Fruit fly (Drosophila melanogaster) whole organism, embryonic: Measurements from ENCODE around the gene CG15818.

Experiments
- CG10431 ChIP-seq: fragments of 200-800 bp; sonication (Bioruptor generic); optimal IDR thresholded peaks from 3 replicates; lab custom pipeline; 2018; ENCODE audit warnings: missing biosample characterization, mild to moderate bottlenecking, missing genetic modification characterization
- CG10462 ChIP-seq: fragments of 200-800 bp; sonication (Bioruptor generic); optimal IDR thresholded peaks from 2 replicates; lab custom pipeline; 2016; ENCODE audit warnings: missing biosample characterization, missing genetic modification characterization
- CG10543 ChIP-seq: fragments of 200-800 bp; sonication (Bioruptor generic); optimal IDR thresholded peaks from 3 replicates; lab custom pipeline; 2017; ENCODE audit warnings: missing biosample characterization, mild to moderate bottlenecking, missing genetic modification characterization, moderate library complexity
- CG11504 ChIP-seq: fragments of 200-800 bp; sonication (Bioruptor generic); optimal IDR thresholded peaks from 3 replicates; lab custom pipeline; 2019; ENCODE audit warnings: missing biosample characterization, mild to moderate bottlenecking, missing genetic modification characterization, moderate library complexity
- CG11695 ChIP-seq: fragments of 200-800 bp; sonication (Bioruptor generic); IDR thresholded peaks from 3 replicates; pipeline ENCODE4 v1.3.6; 2022; ENCODE audit warnings: missing biosample characterization, missing genetic modification characterization
- CG12071 ChIP-seq: fragments of 200-800 bp; sonication (Bioruptor generic); optimal IDR thresholded peaks from 3 replicates; lab custom pipeline; 2018; ENCODE audit warnings: missing biosample characterization, mild to moderate bottlenecking, missing genetic modification characterization
- CG12299 ChIP-seq: fragments of 200-800 bp; sonication (Bioruptor generic); optimal IDR thresholded peaks from 2 replicates; lab custom pipeline; 2018; ENCODE audit warnings: missing biosample characterization, mild to moderate bottlenecking, missing genetic modification characterization
- CG12659 ChIP-seq: fragments of 200-800 bp; sonication (Bioruptor generic); optimal IDR thresholded peaks from 3 replicates; lab custom pipeline; 2017; ENCODE audit warnings: mild to moderate bottlenecking, missing biosample characterization, missing genetic modification reagents, missing genetic modification characterization
- CG13775 ChIP-seq: fragments of 200-800 bp; sonication (Bioruptor generic); optimal IDR thresholded peaks from 3 replicates; lab custom pipeline; 2017; ENCODE audit warnings: missing biosample characterization, mild to moderate bottlenecking, missing genetic modification characterization
- CG1529 ChIP-seq: fragments of 200-800 bp; sonication (Bioruptor generic); optimal IDR thresholded peaks from 3 replicates; lab custom pipeline; 2018; ENCODE audit warnings: missing biosample characterization, missing genetic modification characterization
- CG17186 ChIP-seq: fragments of 200-800 bp; sonication (Bioruptor generic); optimal IDR thresholded peaks from 3 replicates; lab custom pipeline; 2017; ENCODE audit warnings: missing biosample characterization, missing genetic modification reagents, missing genetic modification characterization
- CG17359 ChIP-seq: fragments of 200-800 bp; sonication (Bioruptor generic); optimal IDR thresholded peaks from 3 replicates; lab custom pipeline; 2018; ENCODE audit warnings: missing biosample characterization, mild to moderate bottlenecking, missing genetic modification characterization, moderate library complexity
- CG17829 ChIP-seq: fragments of 200-800 bp; optimal IDR thresholded peaks from 2 replicates; lab custom pipeline; 2019; ENCODE audit warnings: missing biosample characterization, mild to moderate bottlenecking, missing genetic modification characterization, moderate library complexity
- CG18262 ChIP-seq: fragments of 200-800 bp; optimal IDR thresholded peaks from 3 replicates; lab custom pipeline; 2019; ENCODE audit warnings: missing biosample characterization, mild to moderate bottlenecking, missing genetic modification characterization, moderate library complexity
- CG3847 ChIP-seq: fragments of 200-800 bp; sonication (Bioruptor generic); IDR thresholded peaks from 2 replicates; pipeline ENCODE4 v1.3.6; 2022; ENCODE audit warnings: missing biosample characterization, missing genetic modification characterization
- CG4404 ChIP-seq: fragments of 200-800 bp; sonication (Bioruptor generic); IDR thresholded peaks from 2 replicates; pipeline ENCODE4 v1.3.6; 2022; ENCODE audit warnings: missing biosample characterization, missing genetic modification characterization
- CG7556 ChIP-seq: fragments of 200-800 bp; sonication (Bioruptor generic); optimal IDR thresholded peaks from 2 replicates; lab custom pipeline; 2017; ENCODE audit warnings: missing biosample characterization, mild to moderate bottlenecking, missing genetic modification characterization
- Camta ChIP-seq: fragments of 200-800 bp; sonication (Bioruptor generic); optimal IDR thresholded peaks from 2 replicates; lab custom pipeline; 2016; ENCODE audit warnings: missing biosample characterization, missing genetic modification characterization
- Dad ChIP-seq: fragments of 200-800 bp; sonication (Bioruptor generic); optimal IDR thresholded peaks from 3 replicates; lab custom pipeline; 2016; ENCODE audit warnings: missing biosample characterization, missing genetic modification characterization
- GATAe ChIP-seq: fragments of 200-800 bp; sonication (Bioruptor generic); conservative IDR thresholded peaks from 2 replicates; pipeline ENCODE4 v1.3.6; 2022; ENCODE audit warnings: missing biosample characterization, missing genetic modification characterization
- H15 ChIP-seq: fragments of 200-800 bp; sonication (Bioruptor generic); IDR thresholded peaks from 3 replicates; pipeline ENCODE4 v1.3.6; 2022; ENCODE audit warnings: missing biosample characterization, missing genetic modification characterization
- HHEX ChIP-seq: fragments of 200-800 bp; sonication (Bioruptor generic); optimal IDR thresholded peaks from 3 replicates; lab custom pipeline; 2017; ENCODE audit warnings: missing biosample characterization, mild to moderate bottlenecking, missing genetic modification characterization, missing genetic modification reagents
- Hmx ChIP-seq: fragments of 200-800 bp; sonication (Bioruptor generic); optimal IDR thresholded peaks from 2 replicates; lab custom pipeline; 2016; ENCODE audit warnings: missing biosample characterization, missing genetic modification characterization
- Hr78 ChIP-seq, 2 experiments: fragments of 200-800 bp in 1 of 2; fragments of >200 bp in 1 of 2; sonication (Bioruptor generic) in 1 of 2; optimal IDR thresholded peaks; 2 replicates each; lab custom pipeline; 2017 to 2019; ENCODE audit warnings: missing biosample characterization in 2 of 2, missing genetic modification characterization in 2 of 2, mild to moderate bottlenecking in 1 of 2, moderate library complexity in 1 of 2
- MBD-R2 ChIP-seq: fragments of 200-800 bp; sonication (Bioruptor generic); IDR thresholded peaks from 2 replicates; pipeline ENCODE4 v1.3.6; 2022; ENCODE audit warnings: missing biosample characterization, missing genetic modification characterization
- Max ChIP-seq: fragments of 200-800 bp; sonication (Bioruptor generic); optimal IDR thresholded peaks from 2 replicates; lab custom pipeline; 2016; ENCODE audit warnings: missing biosample characterization, mild to moderate bottlenecking, missing genetic modification characterization
- NC2β ChIP-seq: fragments of 200-800 bp; sonication (Bioruptor generic); optimal IDR thresholded peaks from 2 replicates; lab custom pipeline; 2016; ENCODE audit warnings: missing biosample characterization, missing genetic modification characterization
- Six4 ChIP-seq: fragments of 200-800 bp; sonication (Bioruptor generic); optimal IDR thresholded peaks from 2 replicates; lab custom pipeline; 2016; ENCODE audit warnings: missing biosample characterization, missing genetic modification characterization
- Spps ChIP-seq: fragments of 200-800 bp; sonication (Bioruptor generic); optimal IDR thresholded peaks from 2 replicates; lab custom pipeline; 2018; ENCODE audit warnings: missing biosample characterization, mild to moderate bottlenecking, missing genetic modification characterization
- Stat92E ChIP-seq, 3 experiments: fragments of >200 bp in 2 of 3; fragments of 200-800 bp in 1 of 3; sonication (Bioruptor generic) in 1 of 3; optimal IDR thresholded peaks; 2 replicates each; lab custom pipeline; 2017 to 2019; ENCODE audit warnings: missing biosample characterization in 3 of 3, missing genetic modification characterization in 3 of 3, mild to moderate bottlenecking in 1 of 3, moderate library complexity in 1 of 3
- Taf1 ChIP-seq: fragments of 200-800 bp; sonication (Bioruptor generic); IDR thresholded peaks from 2 replicates; pipeline ENCODE4 v1.3.6; 2022; ENCODE audit warnings: missing biosample characterization, missing genetic modification characterization
- Xrp1 ChIP-seq: fragments of 200-800 bp; sonication (Bioruptor generic); IDR thresholded peaks from 2 replicates; pipeline ENCODE4 v1.3.6; 2022; ENCODE audit warnings: missing biosample characterization, missing genetic modification characterization
- bigmax ChIP-seq: fragments of 200-800 bp; sonication (Bioruptor generic); optimal IDR thresholded peaks from 2 replicates; lab custom pipeline; 2018; ENCODE audit warnings: missing biosample characterization, mild to moderate bottlenecking, missing genetic modification characterization
- br ChIP-seq: fragments of >200 bp; optimal IDR thresholded peaks from 2 replicates; lab custom pipeline; 2017
- cg ChIP-seq: fragments of 200-800 bp; sonication (Bioruptor generic); optimal IDR thresholded peaks from 3 replicates; lab custom pipeline; 2019; ENCODE audit warnings: missing biosample characterization, mild to moderate bottlenecking, missing genetic modification characterization, moderate library complexity
- eve ChIP-seq, 2 experiments: fragments of >200 bp; optimal IDR thresholded peaks; 2 replicates each; lab custom pipeline; 2017; ENCODE audit warnings: missing biosample characterization in 2 of 2, missing genetic modification characterization in 2 of 2
- gro ChIP-seq: fragments of 200-800 bp; sonication (Bioruptor generic); optimal IDR thresholded peaks from 2 replicates; lab custom pipeline; 2016; ENCODE audit warnings: missing biosample characterization, missing genetic modification characterization
- klu ChIP-seq: fragments of 200-800 bp; sonication (Bioruptor generic); IDR thresholded peaks from 2 replicates; pipeline ENCODE4 v1.3.6; 2022; ENCODE audit warnings: missing biosample characterization, missing genetic modification characterization
- nom ChIP-seq: fragments of 200-800 bp; sonication (Bioruptor generic); optimal IDR thresholded peaks from 2 replicates; lab custom pipeline; 2017; ENCODE audit warnings: missing biosample characterization, missing genetic modification characterization, mild to moderate bottlenecking, moderate library complexity, missing genetic modification reagents
- sc ChIP-seq, 3 experiments: fragments of >200 bp in 2 of 3; fragments of 200-800 bp in 1 of 3; sonication (Bioruptor generic) in 1 of 3; optimal IDR thresholded peaks; 2 replicates in 2 of 3; 3 replicates in 1 of 3; lab custom pipeline; 2017; ENCODE audit warnings: mild to moderate bottlenecking in 1 of 3, missing biosample characterization in 1 of 3, missing genetic modification characterization in 1 of 3, missing genetic modification reagents in 1 of 3
- sd ChIP-seq: fragments of 200-800 bp; sonication (Bioruptor generic); optimal IDR thresholded peaks from 3 replicates; lab custom pipeline; 2018; ENCODE audit warnings: missing biosample characterization, mild to moderate bottlenecking, missing genetic modification characterization, moderate library complexity
- sima ChIP-seq: fragments of 200-800 bp; sonication (Bioruptor generic); optimal IDR thresholded peaks from 2 replicates; lab custom pipeline; 2016; ENCODE audit warnings: missing biosample characterization, missing genetic modification characterization
- so ChIP-seq: fragments of 200-800 bp; sonication (Bioruptor generic); IDR thresholded peaks from 3 replicates; pipeline ENCODE4 v1.3.6; 2022; ENCODE audit warnings: missing biosample characterization, missing genetic modification characterization
- sqz ChIP-seq: fragments of 200-800 bp; sonication (Bioruptor generic); optimal IDR thresholded peaks from 3 replicates; lab custom pipeline; 2018; ENCODE audit warnings: missing biosample characterization, mild to moderate bottlenecking, missing genetic modification characterization
- ssp ChIP-seq: fragments of 200-800 bp; sonication (Bioruptor generic); IDR thresholded peaks from 2 replicates; pipeline ENCODE4 v1.3.6; 2022; ENCODE audit warnings: missing biosample characterization, missing genetic modification characterization
- unpg ChIP-seq: fragments of 200-800 bp; sonication (Bioruptor generic); optimal IDR thresholded peaks from 3 replicates; lab custom pipeline; 2018; ENCODE audit warnings: missing biosample characterization, mild to moderate bottlenecking, missing genetic modification characterization, moderate library complexity
- vnd ChIP-seq: fragments of 200-800 bp; sonication (Bioruptor generic); IDR thresholded peaks from 3 replicates; pipeline ENCODE4 v1.3.6; 2022; ENCODE audit warnings: missing biosample characterization, missing genetic modification characterization; ENCODE audit not compliant: partially characterized antibody
- zfh1 ChIP-seq: fragments of 200-800 bp; sonication (Bioruptor generic); IDR thresholded peaks from 3 replicates; pipeline ENCODE4 v1.3.6; 2022; ENCODE audit warnings: missing biosample characterization, missing genetic modification characterization

CG15818 gene

DNA sequence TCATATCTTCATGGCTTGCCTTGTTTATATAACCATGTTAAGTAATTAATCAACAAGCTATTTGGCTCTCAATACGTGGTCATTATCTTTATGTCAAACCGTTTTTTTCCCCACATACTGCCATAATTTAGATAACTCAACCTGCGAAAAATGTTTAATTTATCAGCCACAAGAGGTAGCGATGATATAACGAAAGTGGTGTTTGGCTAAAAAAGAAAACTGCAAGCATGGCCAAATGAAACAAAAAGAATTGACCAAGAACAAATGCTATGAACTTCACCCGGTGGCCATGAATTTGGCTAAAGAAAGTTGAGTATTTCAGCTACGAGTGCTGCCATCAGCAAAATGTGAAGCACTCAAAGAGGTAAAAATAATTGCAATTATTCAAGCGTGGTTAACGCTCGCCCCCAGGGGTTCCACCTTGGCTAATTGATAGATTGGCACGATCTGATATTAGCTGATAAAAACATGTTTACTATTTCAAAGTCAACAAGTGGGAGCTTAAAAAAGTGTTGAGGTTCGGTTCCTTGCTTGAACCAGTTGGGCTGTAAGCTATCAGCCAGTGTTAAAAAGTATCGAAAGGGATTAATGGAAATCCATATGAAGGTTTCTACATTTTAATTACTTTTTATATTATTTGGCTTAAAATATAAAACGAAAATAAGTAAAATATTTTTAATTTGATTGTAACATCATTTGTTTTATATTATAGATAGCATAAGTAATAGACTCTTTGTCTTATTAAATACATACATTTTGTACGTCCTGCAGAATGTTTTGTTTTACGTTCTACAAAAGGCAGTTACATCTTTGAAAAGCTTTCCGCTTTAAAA lies 26.0 kb downstream of the CG15818 start (continued):
- TF ChIP-seq CG1529 (GFP tag; lab: Kevin White, UChicago) (peak; percentile 46), bigmax (GFP tag; lab: Kevin White, UChicago) (peak; percentile 12), CG12071 (peak; percentile 75), Hmx (no peak), br (lab: Kevin White, UChicago) (no peak), CG13775 (GFP tag; lab: Kevin White, UChicago) (peak; percentile 44), Xrp1 (GFP tag; lab: Robert Waterston, UW) (peak; percentile 69), CG17186 (no peak), sd (tag; lab: Kevin White, UChicago) (peak; percentile 56), CG17359 (peak; percentile 80), CG18262 (tag; lab: Kevin White, UChicago) (peak; percentile 12), CG10543 (GFP tag; lab: Kevin White, UChicago) (peak; percentile 92), Spps (tag; lab: Kevin White, UChicago) (peak; percentile 1), CG10462 (peak; percentile 41), CG17829 (tag; lab: Kevin White, UChicago) (no peak), GATAe (GFP tag; lab: Robert Waterston, UW) (no peak; the same call in 1 of the 2 replicates), zfh1 (GFP tag; lab: Robert Waterston, UW) (peak; percentile 78), CG11695 (GFP tag; lab: Robert Waterston, UW) (peak; percentile 70; the same call in 2 of the 3 replicates), CG12299 (tag; lab: Kevin White, UChicago) (no peak), klu (no peak), Max (GFP tag; lab: Kevin White, UChicago) (peak; percentile 32), CG7556 (GFP tag; lab: Kevin White, UChicago) (peak; percentile 56), Six4 (peak; percentile 45), vnd (GFP tag; lab: Robert Waterston, UW) (no peak), Hr78 (GFP tag; optimal IDR thresholded peaks at IDR 0.05; lab: Kevin White, UChicago) (no peak), CG4404 (GFP tag; lab: Robert Waterston, UW) (no peak), Camta (GFP tag; lab: Kevin White, UChicago) (peak; percentile 60), CG3847 (GFP tag; lab: Robert Waterston, UW) (peak; percentile 71), sima (GFP tag; lab: Kevin White, UChicago) (no peak), gro (GFP tag; lab: Kevin White, UChicago) (peak; percentile 64), unpg (GFP tag; lab: Kevin White, UChicago) (peak; percentile 54), Dad (GFP tag; lab: Kevin White, UChicago) (peak; percentile 53), nom (GFP tag; lab: Kevin White, UChicago) (no peak), NC2β (GFP tag; lab: Kevin White, UChicago) (peak; percentile 21), CG10431 (peak; percentile 40), Stat92E (GFP tag; optimal IDR thresholded peaks at IDR 0.05; lab: Kevin White, UChicago) (no peak), CG12659 (GFP tag; lab: Kevin White, UChicago) (peak; percentile 87), MBD-R2 (peak; percentile 60; the same call in 1 of the 2 replicates), sqz (GFP tag; lab: Kevin White, UChicago) (peak; percentile 55), ssp (GFP tag; lab: Robert Waterston, UW) (no peak), H15 (GFP tag; lab: Robert Waterston, UW) (peak; percentile 46; the same call in 1 of the 3 replicates), so (peak; percentile 79; the same call in 2 of the 3 replicates), CG11504 (tag; lab: Kevin White, UChicago) (peak; percentile 66), eve (GFP tag; optimal IDR thresholded peaks at IDR 0.05; lab: Kevin White, UChicago) (no peak), Taf1 (GFP tag; lab: Robert Waterston, UW) (peak; percentile 59; the same call in 1 of the 2 replicates), sc (optimal IDR thresholded peaks at IDR 0.05; lab: Kevin White, UChicago) (no peak), sc (GFP tag; optimal IDR thresholded peaks at IDR 0.05; lab: Kevin White, UChicago) (peak; percentile 38), HHEX (peak; percentile 71), cg (GFP tag; lab: Kevin White, UChicago) (no peak)
